Worm (Caenorhabditis elegans): ENCODE results near the gene C29F5.8.

- TF ChIP-seq aly-2 (tag; optimal IDR thresholded peaks at IDR 0.05): no peak
- no peak for TF ChIP-seq pha-4 (GFP tag; IDR thresholded peaks at IDR 0.05)
- no peak for TF ChIP-seq pha-4 (tag; optimal IDR thresholded peaks at IDR 0.05)
- TF ChIP-seq fkh-10 (GFP tag; optimal IDR thresholded peaks at IDR 0.05): no peak
- no peak for TF ChIP-seq mxl-2 (GFP tag; conservative IDR thresholded peaks at IDR 0.05)
- no peak for TF ChIP-seq fos-1 (tag; optimal IDR thresholded peaks at IDR 0.05)
- TF ChIP-seq mep-1 (tag; optimal IDR thresholded peaks at IDR 0.05): no peak
- no peak for TF ChIP-seq ZK546.5 (tag; optimal IDR thresholded peaks at IDR 0.05)
Observed at ce11 chrII:6342455-6342854, 36.2 kb downstream of the C29F5.8 start.

All from whole organism, L4 larva.